Fruit fly (Drosophila melanogaster): ENCODE results near the gene MTA1-like.

DNA sequence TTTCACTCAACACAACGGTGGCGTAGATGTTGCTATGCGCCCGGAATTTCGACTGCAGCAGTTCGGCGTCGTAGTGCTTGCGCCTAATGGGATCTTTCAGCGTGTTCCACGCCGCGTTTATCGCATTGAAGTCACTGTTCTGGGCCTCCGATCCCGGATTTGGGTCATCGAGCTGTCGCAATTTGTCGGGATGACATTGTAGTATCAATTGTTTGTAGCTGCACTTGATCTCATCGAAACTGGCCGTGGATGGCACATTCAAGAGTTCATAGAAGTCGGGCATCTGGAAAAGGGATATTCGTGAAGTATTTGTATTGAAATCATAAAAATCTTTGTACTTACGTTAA is 26.2 kb downstream of the MTA1-like start:
- TF ChIP-seq Abd-B (GFP tag; optimal IDR thresholded peaks at IDR 0.05) (no peak), Hr78 (GFP tag; optimal IDR thresholded peaks at IDR 0.05) (no peak)
